Worm (Caenorhabditis elegans) whole organism, late embryonic: ENCODE measurements around the gene srz-37.

ENCODE experiments used
- T23F11.4 ChIP-seq: fragments of 200-800 bp; sonication (Bioruptor generic); optimal IDR thresholded peaks from 2 replicates; lab custom pipeline; 2018; ENCODE audit warnings: mild to moderate bottlenecking, missing genetic modification characterization, missing compliant biosample characterization
- ceh-18 ChIP-seq: sonication (generic microtip); optimal IDR thresholded peaks from 2 replicates; lab custom pipeline; 2016; ENCODE audit warnings: missing genetic modification characterization, missing compliant biosample characterization
- ceh-24 ChIP-seq: sonication (generic microtip); optimal IDR thresholded peaks from 2 replicates; lab custom pipeline; 2016; ENCODE audit warnings: mild to moderate bottlenecking, missing genetic modification characterization, missing compliant biosample characterization
- ceh-9 ChIP-seq: sonication (generic microtip); optimal IDR thresholded peaks from 2 replicates; lab custom pipeline; 2016; ENCODE audit warnings: mild to moderate bottlenecking, missing genetic modification characterization, inconsistent platforms, missing compliant biosample characterization
- dmd-4 ChIP-seq: sonication (generic microtip); optimal IDR thresholded peaks from 2 replicates; lab custom pipeline; 2016; ENCODE audit warnings: borderline replicate concordance, missing genetic modification characterization, missing compliant biosample characterization
- elt-2 ChIP-seq: sonication (generic microtip); optimal IDR thresholded peaks from 2 replicates; lab custom pipeline; 2016; ENCODE audit warnings: missing genetic modification reagents, missing genetic modification characterization, missing compliant biosample characterization
- hlh-8 ChIP-seq: sonication (generic microtip); optimal IDR thresholded peaks from 2 replicates; lab custom pipeline; 2016; ENCODE audit warnings: missing genotype, missing genetic modification characterization, missing compliant biosample characterization
- pat-9 ChIP-seq: fragments of 200-800 bp; sonication (Bioruptor generic); optimal IDR thresholded peaks from 2 replicates; lab custom pipeline; 2018; ENCODE audit warnings: mild to moderate bottlenecking, missing genetic modification characterization, moderate library complexity, missing compliant biosample characterization
- pqm-1 ChIP-seq: sonication (generic microtip); optimal IDR thresholded peaks from 2 replicates; lab custom pipeline; 2016; ENCODE audit warnings: missing genetic modification characterization, missing compliant biosample characterization

ce11 chrIV:3452516-3452915 is 29.1 kb downstream of the srz-37 start:
- TF ChIP-seq elt-2 (tag; lab: Kevin White, UChicago) (no peak), ceh-9 (no peak), pat-9 (no peak), dmd-4 (tag; lab: Kevin White, UChicago) (no peak), pqm-1 (no peak), ceh-18 (tag; lab: Kevin White, UChicago) (no peak), hlh-8 (tag; lab: Kevin White, UChicago) (no peak), ceh-24 (tag; lab: Kevin White, UChicago) (no peak), T23F11.4 (GFP tag; lab: Kevin White, UChicago) (no peak)
